Worm (Caenorhabditis elegans) whole organism, L2 larva: ENCODE measurements around the gene dkf-2.

Source experiments
- aly-2 ChIP-seq: fragments of 150-350 bp; optimal IDR thresholded peaks from 2 replicates; lab custom pipeline; 2014; ENCODE audit warnings: missing biosample characterization, missing genetic modification characterization
- elt-1 ChIP-seq: fragments of 150-350 bp; optimal IDR thresholded peaks from 2 replicates; lab custom pipeline; 2014; ENCODE audit warnings: missing biosample characterization, missing genetic modification characterization
- lsy-2 ChIP-seq, 2 experiments: fragments of 150-350 bp in 1 of 2; sonication (generic microtip) in 1 of 2; optimal IDR thresholded peaks; 2 replicates each; lab custom pipeline; 2014 to 2017; ENCODE audit warnings: missing biosample characterization in 2 of 2, missing genetic modification characterization in 2 of 2
- snpc-4 ChIP-seq: fragments of 150-350 bp; optimal IDR thresholded peaks from 2 replicates; lab custom pipeline; 2014; ENCODE audit warnings: missing biosample characterization, missing genetic modification characterization
- unc-39 ChIP-seq: fragments of 150-350 bp; optimal IDR thresholded peaks from 2 replicates; lab custom pipeline; 2014; ENCODE audit warnings: missing biosample characterization, missing genetic modification characterization
- ztf-11 ChIP-seq: sonication (generic microtip); optimal IDR thresholded peaks from 2 replicates; lab custom pipeline; 2017; ENCODE audit warnings: missing biosample characterization, missing genetic modification characterization

DNA sequence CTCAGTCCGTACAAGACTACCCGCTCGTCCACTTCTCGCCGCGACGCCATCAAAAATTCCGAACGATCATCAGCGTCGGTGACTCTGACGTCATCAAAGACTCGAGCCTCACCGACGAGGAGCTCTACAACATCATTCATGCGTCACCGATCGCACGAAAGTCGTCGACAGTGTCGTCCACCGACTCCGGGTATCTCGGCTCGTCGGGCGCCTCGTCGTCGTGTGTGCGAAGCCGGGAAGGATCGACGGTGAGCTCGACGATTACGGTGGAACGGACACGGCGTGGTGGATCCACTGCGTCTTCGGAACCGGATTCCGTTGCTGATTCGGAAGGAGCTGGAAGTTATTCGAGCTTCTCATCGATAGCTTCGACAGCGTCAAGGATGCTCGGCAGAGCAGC, 37.4 kb downstream of the dkf-2 start:
- no peak for TF ChIP-seq lsy-2 (tag; optimal IDR thresholded peaks at IDR 0.05; lab: Kevin White, UChicago)
- TF ChIP-seq unc-39 (tag; lab: Kevin White, UChicago): no peak
- no peak for TF ChIP-seq aly-2
- no peak for TF ChIP-seq elt-1
- TF ChIP-seq ztf-11 (tag; lab: Kevin White, UChicago): no peak
- TF ChIP-seq snpc-4 (tag; lab: Kevin White, UChicago): no peak
